Worm (Caenorhabditis elegans) whole organism, early embryonic: ENCODE data around the gene ZK593.2.
A peak's percentile ranks its signal among the peaks of the same experiment; 100 is the strongest.

Experiments
- B0310.2 ChIP-seq: sonication (generic microtip); optimal IDR thresholded peaks from 2 replicates; lab custom pipeline; 2016; ENCODE audit warnings: mild to moderate bottlenecking, missing genetic modification characterization, missing compliant biosample characterization
- F13C5.2 ChIP-seq: sonication (generic microtip); optimal IDR thresholded peaks from 2 replicates; lab custom pipeline; 2017; ENCODE audit warnings: mild to moderate bottlenecking, missing genetic modification characterization, inconsistent platforms, missing compliant biosample characterization
- aly-1 ChIP-seq: sonication (generic microtip); optimal IDR thresholded peaks from 2 replicates; lab custom pipeline; 2016; ENCODE audit warnings: missing genetic modification characterization, missing compliant biosample characterization
- ama-1 ChIP-seq: fragments of 150-350 bp; optimal IDR thresholded peaks from 2 replicates; lab custom pipeline; 2014
- ceh-13 ChIP-seq: fragments of 200-800 bp; sonication (Bioruptor generic); optimal IDR thresholded peaks from 2 replicates; lab custom pipeline; 2018; ENCODE audit warnings: mild to moderate bottlenecking, missing genetic modification characterization, missing compliant biosample characterization
- ceh-36 ChIP-seq: sonication (generic microtip); optimal IDR thresholded peaks from 2 replicates; lab custom pipeline; 2016; ENCODE audit warnings: missing genetic modification characterization, inconsistent platforms, missing compliant biosample characterization
- ets-7 ChIP-seq: sonication (generic microtip); optimal IDR thresholded peaks from 2 replicates; lab custom pipeline; 2016; ENCODE audit warnings: missing genotype, missing genetic modification characterization, missing compliant biosample characterization
- flt-1 ChIP-seq: fragments of 200-800 bp; sonication (Bioruptor generic); IDR thresholded peaks from 2 replicates; pipeline ENCODE4 v1.3.6; 2022; ENCODE audit warnings: missing genetic modification characterization, missing compliant biosample characterization
- hmbx-1 ChIP-seq: sonication (generic microtip); optimal IDR thresholded peaks from 2 replicates; lab custom pipeline; 2016; ENCODE audit warnings: mild to moderate bottlenecking, missing genetic modification characterization, missing compliant biosample characterization
- hmg-4 ChIP-seq: fragments of 200-800 bp; sonication (Bioruptor generic); optimal IDR thresholded peaks from 2 replicates; lab custom pipeline; 2018; ENCODE audit warnings: mild to moderate bottlenecking, missing genetic modification characterization, missing compliant biosample characterization
- hnd-1 ChIP-seq: sonication (generic microtip); optimal IDR thresholded peaks from 2 replicates; lab custom pipeline; 2016; ENCODE audit warnings: missing genetic modification characterization, missing compliant biosample characterization
- pes-1 ChIP-seq: fragments of 200-800 bp; sonication (Bioruptor generic); IDR thresholded peaks from 2 replicates; pipeline ENCODE4 v1.3.6; 2022; ENCODE audit warnings: missing genetic modification reagents, missing genetic modification characterization, missing compliant biosample characterization
- scrt-1 ChIP-seq: fragments of 200-800 bp; sonication (Bioruptor generic); IDR thresholded peaks from 2 replicates; pipeline ENCODE4 v1.3.6; 2022; ENCODE audit warnings: missing genetic modification characterization, missing compliant biosample characterization
- sea-1 ChIP-seq: fragments of 200-800 bp; sonication (Bioruptor generic); conservative IDR thresholded peaks from 2 replicates; pipeline ENCODE4 v1.3.6; 2022; ENCODE audit warnings: missing genetic modification characterization, missing compliant biosample characterization
- tbx-11 ChIP-seq: fragments of 200-800 bp; sonication (Bioruptor generic); IDR thresholded peaks from 2 replicates; pipeline ENCODE4 v1.3.6; 2022; ENCODE audit warnings: missing genetic modification characterization, missing compliant biosample characterization
- tbx-37 ChIP-seq: fragments of 200-800 bp; sonication (Bioruptor generic); conservative IDR thresholded peaks from 2 replicates; pipeline ENCODE4 v1.3.6; 2022; ENCODE audit warnings: missing genetic modification reagents, missing genetic modification characterization, missing compliant biosample characterization
- tra-4 ChIP-seq: sonication (generic microtip); optimal IDR thresholded peaks from 2 replicates; lab custom pipeline; 2017; ENCODE audit warnings: missing genetic modification characterization, missing compliant biosample characterization

Gene ZK593.2

DNA sequence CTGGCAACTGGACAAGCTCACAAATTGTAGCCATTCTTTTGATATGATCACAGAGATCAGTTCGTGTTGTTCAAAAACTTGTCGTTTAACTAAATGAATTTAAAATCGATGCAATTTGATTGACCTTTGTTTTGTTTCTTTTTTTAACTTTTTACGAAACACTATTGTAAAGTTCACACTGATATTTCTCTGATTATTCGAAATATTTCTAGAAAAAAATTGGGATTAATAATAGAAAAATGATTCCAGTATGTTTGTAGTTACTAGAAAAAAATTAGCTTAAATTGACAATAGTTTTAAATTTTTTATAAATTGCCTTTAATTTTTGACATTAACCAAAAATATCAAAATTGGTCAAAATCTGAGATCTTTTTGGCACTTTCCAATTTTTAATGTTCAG is 4.0 kb upstream of the ZK593.2 start, which contains the start of gene ZK596.2:
Gene ZK596.2, minus strand, starts transcription at position 101 of the 400 bp plus-strand sequence.
- TF ChIP-seq aly-1 (tag; lab: Kevin White, UChicago) (no peak), F13C5.2 (tag; lab: Kevin White, UChicago) (no peak), pes-1 (GFP tag; lab: Robert Waterston, UW) (no peak), ceh-36 (no peak), ets-7 (tag; lab: Kevin White, UChicago) (no peak), hmbx-1 (no peak), ceh-13 (GFP tag; lab: Kevin White, UChicago) (no peak), flt-1 (GFP tag; lab: Robert Waterston, UW) (no peak), tra-4 (tag; lab: Kevin White, UChicago) (no peak)

DNA sequence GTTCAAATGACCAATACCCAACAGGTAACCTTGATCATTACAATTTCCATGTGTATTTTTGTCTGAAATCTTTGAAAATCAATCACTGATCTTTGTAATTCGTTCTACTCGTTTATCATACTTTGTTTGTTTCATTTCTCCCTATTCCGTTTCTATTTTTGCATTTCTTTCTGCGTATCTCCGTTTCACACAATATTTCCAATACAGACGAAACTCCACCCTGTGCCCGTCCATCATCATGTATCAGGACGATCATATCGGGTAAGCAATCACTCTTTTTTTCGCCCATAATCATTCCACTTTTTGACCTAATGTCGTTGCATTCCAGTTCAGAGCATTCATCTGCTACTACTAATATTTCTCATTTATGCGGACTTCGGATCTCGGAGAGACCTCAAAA is 3.5 kb upstream of the ZK593.2 start, which contains the start of gene pyk-2:
Gene pyk-2, plus strand, starts transcription at position 206 of the 400 bp plus-strand sequence.
- no peak for TF ChIP-seq F13C5.2 (tag; lab: Kevin White, UChicago)
- TF ChIP-seq ceh-13 (GFP tag; lab: Kevin White, UChicago): no peak
- no peak for TF ChIP-seq tbx-11 (GFP tag; lab: Robert Waterston, UW)
- no peak for TF ChIP-seq pes-1 (GFP tag; lab: Robert Waterston, UW)
- no peak for TF ChIP-seq hmbx-1
- TF ChIP-seq ama-1 (lab: Kevin White, UChicago): no peak
- TF ChIP-seq ceh-36: no peak
- no peak for TF ChIP-seq tbx-37
- TF ChIP-seq hnd-1 (tag; lab: Kevin White, UChicago): no peak
- no peak for TF ChIP-seq aly-1 (tag; lab: Kevin White, UChicago)
- TF ChIP-seq flt-1 (GFP tag; lab: Robert Waterston, UW): no peak
- no peak for TF ChIP-seq hmg-4 (GFP tag; lab: Kevin White, UChicago)
- TF ChIP-seq scrt-1: no peak
- no peak for TF ChIP-seq tra-4 (tag; lab: Kevin White, UChicago)
- no peak for TF ChIP-seq B0310.2 (tag; lab: Kevin White, UChicago)
- no peak for TF ChIP-seq ets-7 (tag; lab: Kevin White, UChicago)
- TF ChIP-seq sea-1 (GFP tag; lab: Robert Waterston, UW): no peak

ce11 chrIV:10915388-10915787 is 2.2 kb downstream of the ZK593.2 start, which contains the start of gene ZK593.3:
ZK593.3 (plus strand) TSS chrIV:10915688.
- no peak for TF ChIP-seq sea-1 (GFP tag; lab: Robert Waterston, UW)
- TF ChIP-seq hmg-4 (GFP tag; lab: Kevin White, UChicago): no peak
- TF ChIP-seq F13C5.2 (tag; lab: Kevin White, UChicago): no peak
- no peak for TF ChIP-seq tra-4 (tag; lab: Kevin White, UChicago)

ce11 chrIV:10916134-10916533 is 3.0 kb downstream of the ZK593.2 start:
- no peak for TF ChIP-seq sea-1 (GFP tag; lab: Robert Waterston, UW)
- no peak for TF ChIP-seq pes-1 (GFP tag; lab: Robert Waterston, UW)
- no peak for TF ChIP-seq F13C5.2 (tag; lab: Kevin White, UChicago)
- no peak for TF ChIP-seq ceh-13 (GFP tag; lab: Kevin White, UChicago)
- TF ChIP-seq scrt-1: no peak

- TF ChIP-seq sea-1 (GFP tag; lab: Robert Waterston, UW): no peak
- no peak for TF ChIP-seq ama-1 (lab: Kevin White, UChicago)
- TF ChIP-seq hmg-4 (GFP tag; lab: Kevin White, UChicago): peak; percentile 13
- TF ChIP-seq F13C5.2 (tag; lab: Kevin White, UChicago): peak; percentile 51
These were observed 5.8 kb downstream of the ZK593.2 start for ce11 chrIV:10918877-10919560.

DNA sequence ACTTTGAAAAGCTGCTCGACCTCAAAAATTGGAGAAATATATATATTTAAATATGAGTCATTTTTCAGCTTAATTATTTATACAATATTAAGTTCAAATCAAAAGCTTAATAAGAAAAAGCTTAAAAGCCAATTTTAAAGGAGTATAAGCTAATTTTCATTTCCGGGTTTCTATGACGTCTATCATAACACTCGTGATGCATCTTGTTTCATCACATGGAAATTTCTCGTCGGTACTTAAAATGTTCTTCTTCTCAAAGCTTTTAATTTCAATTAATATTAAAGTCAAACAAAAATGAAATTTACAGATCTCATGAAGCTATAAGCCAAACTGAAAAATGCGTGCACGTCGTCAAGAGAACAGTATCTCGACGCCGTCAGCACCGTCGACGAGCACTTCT is 6.6 kb downstream of the ZK593.2 start, which contains the start of gene rbr-2:
Gene rbr-2, plus strand, starts transcription at position 301 of the 400 bp plus-strand sequence.
- no peak for TF ChIP-seq aly-1 (tag; lab: Kevin White, UChicago)
- no peak for TF ChIP-seq sea-1 (GFP tag; lab: Robert Waterston, UW)
- TF ChIP-seq tbx-37: no peak
- TF ChIP-seq ceh-36: no peak
- no peak for TF ChIP-seq ceh-13 (GFP tag; lab: Kevin White, UChicago)
- no peak for TF ChIP-seq ama-1 (lab: Kevin White, UChicago)
- TF ChIP-seq B0310.2 (tag; lab: Kevin White, UChicago): no peak
- no peak for TF ChIP-seq F13C5.2 (tag; lab: Kevin White, UChicago)
- TF ChIP-seq scrt-1: no peak
- no peak for TF ChIP-seq hmbx-1
- no peak for TF ChIP-seq hmg-4 (GFP tag; lab: Kevin White, UChicago)
- no peak for TF ChIP-seq hnd-1 (tag; lab: Kevin White, UChicago)
- no peak for TF ChIP-seq flt-1 (GFP tag; lab: Robert Waterston, UW)
- TF ChIP-seq tbx-11 (GFP tag; lab: Robert Waterston, UW): no peak

DNA sequence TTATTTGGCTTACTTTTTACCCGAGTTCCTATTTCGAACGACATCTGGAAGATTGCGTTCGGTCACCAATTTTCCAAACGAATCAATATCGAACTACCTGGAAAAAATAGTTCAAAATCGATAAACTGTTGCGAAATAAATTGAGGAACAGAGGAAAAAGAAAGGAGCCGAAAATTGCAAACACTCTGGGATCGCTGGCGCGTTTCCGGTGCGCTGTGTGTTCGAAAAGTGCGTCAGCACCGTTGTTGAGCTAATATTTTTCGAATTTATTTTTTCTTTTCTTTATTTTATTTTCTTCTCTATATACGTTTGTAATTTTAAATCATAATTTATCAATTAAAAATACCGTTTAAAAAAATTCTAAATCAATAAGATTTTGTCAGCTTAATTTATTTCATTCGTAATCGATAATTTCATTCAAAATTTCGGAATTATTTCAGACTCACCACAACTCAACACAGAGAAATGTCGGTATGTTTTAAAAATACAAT is 19.9 kb downstream of the ZK593.2 start, which contains the start of the genes dnc-1 and lsm-7:
Gene dnc-1, minus strand, starts transcription at position 142 of the 491 bp plus-strand sequence.
Gene lsm-7, plus strand, starts transcription at position 441 of the 491 bp plus-strand sequence.
- TF ChIP-seq F13C5.2 (tag; lab: Kevin White, UChicago): peak; percentile 40
- no peak for TF ChIP-seq tbx-37
- 0 out of 2 replicates have a peak, but pooled peaks have one; percentile 11 for TF ChIP-seq tbx-11 (GFP tag; lab: Robert Waterston, UW)
- TF ChIP-seq hmbx-1: no peak
